Fruit fly (Drosophila melanogaster) whole organism, embryonic: ENCODE measurements around the gene CG42449.
A peak's percentile ranks its signal among the peaks of the same experiment; 100 is the strongest.

ENCODE experiments used
- Aef1 ChIP-seq: fragments of 200-800 bp; sonication (Bioruptor generic); IDR thresholded peaks from 3 replicates; pipeline ENCODE4 v1.3.6; 2022; ENCODE audit warnings: missing biosample characterization, missing genetic modification characterization
- Bgb ChIP-seq: fragments of 200-800 bp; sonication (Bioruptor generic); IDR thresholded peaks from 2 replicates; pipeline ENCODE4 v1.3.6; 2022; ENCODE audit warnings: missing biosample characterization, missing genetic modification characterization; ENCODE audit not compliant: partially characterized antibody
- CG10321 ChIP-seq: fragments of 200-800 bp; sonication (Bioruptor generic); IDR thresholded peaks from 2 replicates; pipeline ENCODE4 v1.3.6; 2022; ENCODE audit warnings: missing biosample characterization, missing genetic modification characterization
- CG1832 ChIP-seq: fragments of 200-800 bp; sonication (Bioruptor generic); optimal IDR thresholded peaks from 2 replicates; lab custom pipeline; 2017; ENCODE audit warnings: missing biosample characterization, mild to moderate bottlenecking, missing genetic modification characterization, inconsistent platforms
- CG30431 ChIP-seq: fragments of 200-800 bp; sonication (Bioruptor generic); optimal IDR thresholded peaks from 2 replicates; lab custom pipeline; 2017; ENCODE audit warnings: missing biosample characterization, missing genetic modification characterization
- CG34224 ChIP-seq: fragments of 200-800 bp; sonication (Bioruptor generic); IDR thresholded peaks from 3 replicates; pipeline ENCODE4 v1.3.6; 2022; ENCODE audit warnings: missing biosample characterization, missing genetic modification characterization; ENCODE audit not compliant: partially characterized antibody
- CG43689 ChIP-seq: fragments of 200-800 bp; sonication (Bioruptor generic); IDR thresholded peaks from 2 replicates; pipeline ENCODE4 v1.3.6; 2022; ENCODE audit warnings: missing biosample characterization, missing genetic modification characterization
- CG7271 ChIP-seq: fragments of 200-800 bp; sonication (Bioruptor generic); optimal IDR thresholded peaks from 2 replicates; lab custom pipeline; 2018; ENCODE audit warnings: missing biosample characterization, mild to moderate bottlenecking, missing genetic modification characterization, moderate library complexity
- CG7786 ChIP-seq: fragments of 200-800 bp; sonication (Bioruptor generic); optimal IDR thresholded peaks from 2 replicates; lab custom pipeline; 2016; ENCODE audit warnings: missing biosample characterization, missing genetic modification characterization
- CG9932 ChIP-seq: fragments of 200-800 bp; sonication (Bioruptor generic); IDR thresholded peaks from 2 replicates; pipeline ENCODE4 v1.3.6; 2022; ENCODE audit warnings: missing biosample characterization, missing genetic modification characterization
- D19B ChIP-seq: fragments of 200-800 bp; sonication (Bioruptor generic); optimal IDR thresholded peaks from 2 replicates; lab custom pipeline; 2017; ENCODE audit warnings: missing biosample characterization, mild to moderate bottlenecking, missing genetic modification characterization
- Doc3 ChIP-seq: fragments of 200-800 bp; sonication (Bioruptor generic); IDR thresholded peaks from 3 replicates; pipeline ENCODE4 v1.3.6; 2022; ENCODE audit warnings: missing biosample characterization, missing genetic modification characterization; ENCODE audit not compliant: partially characterized antibody
- HLHmδ ChIP-seq: fragments of 200-800 bp; sonication (Bioruptor generic); optimal IDR thresholded peaks from 2 replicates; lab custom pipeline; 2018; ENCODE audit warnings: missing biosample characterization, mild to moderate bottlenecking, missing genetic modification characterization, moderate library complexity
- HmgZ ChIP-seq: fragments of 200-800 bp; sonication (Bioruptor generic); optimal IDR thresholded peaks from 2 replicates; lab custom pipeline; 2018; ENCODE audit warnings: missing biosample characterization, mild to moderate bottlenecking, missing genetic modification characterization
- Hr51 ChIP-seq, 2 experiments: fragments of 200-800 bp; sonication (Bioruptor generic); optimal IDR thresholded peaks; 2 replicates in 1 of 2; 3 replicates in 1 of 2; lab custom pipeline; 2016 to 2018; ENCODE audit warnings: missing biosample characterization in 2 of 2, missing genetic modification characterization in 2 of 2, mild to moderate bottlenecking in 1 of 2, moderate library complexity in 1 of 2
- Med ChIP-seq: fragments of 200-800 bp; sonication (Bioruptor generic); peaks from one replicate; lab custom pipeline; 2016; ENCODE audit warnings: missing biosample characterization, missing genetic modification characterization, mild to moderate bottlenecking, inconsistent platforms, moderate library complexity
- Nf-YB ChIP-seq: fragments of 200-800 bp; sonication (Bioruptor generic); optimal IDR thresholded peaks from 3 replicates; lab custom pipeline; 2019; ENCODE audit warnings: missing biosample characterization, mild to moderate bottlenecking, missing genetic modification characterization, moderate library complexity
- Nf-YC ChIP-seq: fragments of 200-800 bp; optimal IDR thresholded peaks from 3 replicates; lab custom pipeline; 2019; ENCODE audit warnings: missing biosample characterization, mild to moderate bottlenecking, missing genetic modification characterization, moderate library complexity
- Optix ChIP-seq: fragments of 200-800 bp; sonication (Bioruptor generic); IDR thresholded peaks from 3 replicates; pipeline ENCODE4 v1.3.6; 2022; ENCODE audit warnings: missing biosample characterization, missing genetic modification characterization
- Trl ChIP-seq, 3 experiments: fragments of >200 bp in 2 of 3; fragments of 200-800 bp in 1 of 3; sonication (Bioruptor generic) in 1 of 3; optimal IDR thresholded peaks; 2 replicates in 1 of 3; 3 replicates in 2 of 3; lab custom pipeline; 2016 to 2017; ENCODE audit warnings: missing biosample characterization in 1 of 3, missing genetic modification characterization in 1 of 3
- Xrp1 ChIP-seq: fragments of 200-800 bp; sonication (Bioruptor generic); IDR thresholded peaks from 2 replicates; pipeline ENCODE4 v1.3.6; 2022; ENCODE audit warnings: missing biosample characterization, missing genetic modification characterization
- abd-A ChIP-seq: fragments of 200-800 bp; sonication (Bioruptor generic); optimal IDR thresholded peaks from 3 replicates; lab custom pipeline; 2019; ENCODE audit warnings: missing biosample characterization, mild to moderate bottlenecking, missing genetic modification characterization, moderate library complexity
- bcd ChIP-seq: fragments of 200-800 bp; sonication (Bioruptor generic); optimal IDR thresholded peaks from 2 replicates; lab custom pipeline; 2017; ENCODE audit warnings: missing biosample characterization, mild to moderate bottlenecking, missing genetic modification characterization
- chinmo ChIP-seq: fragments of 200-800 bp; sonication (Bioruptor generic); IDR thresholded peaks from 4 replicates; pipeline ENCODE4 v1.3.6; 2022; ENCODE audit warnings: missing biosample characterization, missing genetic modification characterization; ENCODE audit not compliant: partially characterized antibody
- crol ChIP-seq: fragments of 200-800 bp; sonication (Bioruptor generic); IDR thresholded peaks from 2 replicates; pipeline ENCODE4 v1.3.6; 2022; ENCODE audit warnings: missing biosample characterization, missing genetic modification characterization
- esg ChIP-seq: fragments of 200-800 bp; sonication (Bioruptor generic); conservative IDR thresholded peaks from 2 replicates; pipeline ENCODE4 v1.3.6; 2022; ENCODE audit warnings: missing biosample characterization, missing genetic modification characterization
- ewg ChIP-seq: fragments of 200-800 bp; sonication (Bioruptor generic); optimal IDR thresholded peaks from 3 replicates; lab custom pipeline; 2017; ENCODE audit warnings: mild to moderate bottlenecking, missing biosample characterization, missing genetic modification reagents, missing genetic modification characterization
- fd3F ChIP-seq: fragments of 200-800 bp; sonication (Bioruptor generic); optimal IDR thresholded peaks from 2 replicates; lab custom pipeline; 2018; ENCODE audit warnings: missing biosample characterization, mild to moderate bottlenecking, missing genetic modification characterization, moderate library complexity
- hbn ChIP-seq: fragments of 200-800 bp; sonication (Bioruptor generic); IDR thresholded peaks from 2 replicates; pipeline ENCODE4 v1.3.6; 2022; ENCODE audit warnings: missing biosample characterization, missing genetic modification characterization; ENCODE audit not compliant: partially characterized antibody
- hkb ChIP-seq, 2 experiments: fragments of 200-800 bp in 1 of 2; fragments of >200 bp in 1 of 2; sonication (Bioruptor generic) in 1 of 2; IDR thresholded peaks in 1 of 2; optimal IDR thresholded peaks in 1 of 2; 2 replicates each; pipeline versions ENCODE4 v1.3.6 to Lab custom; 2017 to 2022; ENCODE audit warnings: missing biosample characterization in 1 of 2, missing genetic modification characterization in 1 of 2
- lbe ChIP-seq: fragments of 200-800 bp; sonication (Bioruptor generic); optimal IDR thresholded peaks from 2 replicates; lab custom pipeline; 2016; ENCODE audit warnings: missing biosample characterization, mild to moderate bottlenecking, missing genetic modification characterization
- lmd ChIP-seq: fragments of 200-800 bp; sonication (Bioruptor generic); IDR thresholded peaks from 2 replicates; pipeline ENCODE4 v1.3.6; 2022; ENCODE audit warnings: missing biosample characterization, missing genetic modification characterization
- maf-S ChIP-seq: fragments of 200-800 bp; sonication (Bioruptor generic); optimal IDR thresholded peaks from 2 replicates; lab custom pipeline; 2016; ENCODE audit warnings: missing biosample characterization, missing genetic modification characterization
- sens ChIP-seq: fragments of 200-800 bp; sonication (Bioruptor generic); peaks from one replicate; lab custom pipeline; 2016; ENCODE audit warnings: missing biosample characterization, missing genetic modification characterization
- slou ChIP-seq: fragments of 200-800 bp; sonication (Bioruptor generic); optimal IDR thresholded peaks from 3 replicates; lab custom pipeline; 2016; ENCODE audit warnings: missing biosample characterization, missing genetic modification characterization
- so ChIP-seq: fragments of 200-800 bp; sonication (Bioruptor generic); IDR thresholded peaks from 3 replicates; pipeline ENCODE4 v1.3.6; 2022; ENCODE audit warnings: missing biosample characterization, missing genetic modification characterization
- trem ChIP-seq: fragments of 200-800 bp; optimal IDR thresholded peaks from 3 replicates; lab custom pipeline; 2019; ENCODE audit warnings: missing biosample characterization, mild to moderate bottlenecking, missing genetic modification characterization, moderate library complexity
- vnd ChIP-seq: fragments of 200-800 bp; sonication (Bioruptor generic); IDR thresholded peaks from 3 replicates; pipeline ENCODE4 v1.3.6; 2022; ENCODE audit warnings: missing biosample characterization, missing genetic modification characterization; ENCODE audit not compliant: partially characterized antibody
- yki ChIP-seq: fragments of >200 bp; optimal IDR thresholded peaks from 3 replicates; lab custom pipeline; 2018
- zen2 ChIP-seq: fragments of 200-800 bp; sonication (Bioruptor generic); IDR thresholded peaks from 3 replicates; pipeline ENCODE4 v1.3.6; 2022; ENCODE audit warnings: missing biosample characterization, missing genetic modification characterization; ENCODE audit not compliant: partially characterized antibody

CG42449 gene

dm6 chrX:5636529-5637099 is 46.4 kb upstream of the CG42449 start (continued):
- TF ChIP-seq yki (lab: Kevin White, UChicago) (peak; percentile 6), CG34224 (no peak), crol (peak; percentile 78), CG1832 (GFP tag; lab: Kevin White, UChicago) (peak; percentile 78), Bgb (GFP tag; lab: Robert Waterston, UW) (peak; percentile 12; the same call in 1 of the 2 replicates), CG7271 (no peak), sens (GFP tag; lab: Kevin White, UChicago) (peak; percentile 34), Nf-YB (GFP tag; lab: Kevin White, UChicago) (peak; percentile 50)

DNA sequence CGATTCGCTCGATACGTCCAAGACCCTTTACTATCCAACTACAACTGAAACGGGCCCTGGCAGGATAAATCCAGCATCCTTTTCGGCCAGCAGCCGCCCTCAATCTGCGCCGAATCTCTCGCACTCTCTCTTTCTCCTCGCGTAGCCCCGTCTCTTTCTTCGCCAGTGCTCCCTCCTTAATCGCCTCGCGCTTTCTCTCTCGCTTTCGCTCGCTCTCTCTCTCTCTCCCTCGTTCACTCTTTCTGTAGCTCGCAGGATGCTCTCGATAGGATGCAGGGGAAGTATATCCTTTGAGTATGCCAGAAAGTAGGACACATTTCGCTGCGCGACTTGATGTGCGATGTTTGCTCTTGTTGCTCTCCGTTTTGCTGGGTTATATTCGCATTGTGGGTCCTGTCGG is 45.5 kb upstream of the CG42449 start:
- no peak for TF ChIP-seq CG7271
- no peak for TF ChIP-seq HmgZ (tag; lab: Kevin White, UChicago)
- peak; percentile 63; the same call in 1 of the 2 replicates for TF ChIP-seq CG10321
- TF ChIP-seq Doc3 (GFP tag; lab: Robert Waterston, UW): no peak
- peak; percentile 47 for TF ChIP-seq Med (GFP tag; lab: Kevin White, UChicago)
- no peak for TF ChIP-seq lbe (GFP tag; lab: Kevin White, UChicago)
- no peak for TF ChIP-seq hkb (optimal IDR thresholded peaks at IDR 0.05; lab: Kevin White, UChicago)
- no peak for TF ChIP-seq hkb (GFP tag; IDR thresholded peaks at IDR 0.05; lab: Robert Waterston, UW)
- TF ChIP-seq Trl (optimal IDR thresholded peaks at IDR 0.05; lab: Kevin White, UChicago): peak; percentile 57 to 72
- TF ChIP-seq Trl (GFP tag; optimal IDR thresholded peaks at IDR 0.05; lab: Kevin White, UChicago): no peak
- no peak for TF ChIP-seq slou (GFP tag; lab: Kevin White, UChicago)
- no peak for TF ChIP-seq so (GFP tag; lab: Robert Waterston, UW)
- TF ChIP-seq maf-S (GFP tag; lab: Kevin White, UChicago): no peak
- no peak for TF ChIP-seq hbn
- no peak for TF ChIP-seq CG7786 (GFP tag; lab: Kevin White, UChicago)
- TF ChIP-seq vnd: no peak
- peak; percentile 90 for TF ChIP-seq CG1832 (GFP tag; lab: Kevin White, UChicago)
- TF ChIP-seq D19B (GFP tag; lab: Kevin White, UChicago): no peak
- TF ChIP-seq Xrp1 (GFP tag; lab: Robert Waterston, UW): no peak
- no peak for TF ChIP-seq CG43689
- TF ChIP-seq Optix (GFP tag; lab: Robert Waterston, UW): no peak
- TF ChIP-seq trem (tag; lab: Kevin White, UChicago): no peak
- TF ChIP-seq fd3F (GFP tag; lab: Kevin White, UChicago): no peak
- peak; percentile 54 for TF ChIP-seq Nf-YC (tag; lab: Kevin White, UChicago)
- TF ChIP-seq ewg (GFP tag; lab: Kevin White, UChicago): peak; percentile 91
- TF ChIP-seq HLHmδ (GFP tag; lab: Kevin White, UChicago): no peak
- TF ChIP-seq CG30431: no peak
- no peak for TF ChIP-seq Aef1 (GFP tag; lab: Robert Waterston, UW)
- TF ChIP-seq esg (GFP tag; lab: Robert Waterston, UW): no peak
- TF ChIP-seq bcd (GFP tag; lab: Kevin White, UChicago): no peak
- TF ChIP-seq zen2 (GFP tag; lab: Robert Waterston, UW): no peak
- TF ChIP-seq CG9932: no peak
- TF ChIP-seq abd-A: no peak
- TF ChIP-seq chinmo (GFP tag; lab: Robert Waterston, UW): 0 out of 4 replicates have a peak, but pooled peaks have one; percentile 20
- TF ChIP-seq lmd (GFP tag; lab: Robert Waterston, UW): no peak
- TF ChIP-seq Hr51 (GFP tag; optimal IDR thresholded peaks at IDR 0.05; lab: Kevin White, UChicago): peak in 1 of 2 experiments; percentile 7
